Worm (Caenorhabditis elegans): ENCODE results near the gene F21H7.3.

DNA sequence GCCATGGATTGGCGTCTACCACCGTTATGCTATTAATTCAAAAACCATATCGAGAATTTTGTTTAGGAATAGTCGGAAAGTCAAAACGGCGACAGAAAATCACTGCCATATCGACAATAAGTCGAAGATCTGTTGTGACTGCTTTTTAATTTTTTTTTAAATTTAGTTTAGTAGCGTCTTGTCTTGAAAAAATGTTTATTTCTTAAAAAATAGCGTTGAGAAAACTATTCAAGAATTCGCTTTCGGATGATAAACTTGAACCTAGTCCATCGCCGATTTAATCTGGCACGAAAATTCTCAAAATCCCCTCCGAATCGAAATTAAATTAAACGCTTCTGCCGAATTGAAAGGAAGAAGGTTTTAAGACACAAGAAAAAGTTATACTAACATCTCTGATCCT, 42.9 kb downstream of the F21H7.3 start, which contains the start of gene srh-279:
- TF ChIP-seq ceh-28 (tag; optimal IDR thresholded peaks at IDR 0.05) (no peak), nhr-11 (tag; optimal IDR thresholded peaks at IDR 0.05) (no peak), ama-1 (optimal IDR thresholded peaks at IDR 0.05) (no peak), tbx-2 (tag; optimal IDR thresholded peaks at IDR 0.05) (no peak), nhr-237 (tag; optimal IDR thresholded peaks at IDR 0.05) (no peak), mdl-1 (tag; optimal IDR thresholded peaks at IDR 0.05) (no peak), sea-2 (GFP tag; optimal IDR thresholded peaks at IDR 0.05) (no peak), nfya-1 (tag; optimal IDR thresholded peaks at IDR 0.05; ENCODE audit: insufficient read depth) (no peak), nhr-28 (tag; optimal IDR thresholded peaks at IDR 0.05) (no peak)
